Worm (Caenorhabditis elegans) whole organism, L2 larva: ENCODE data around the gene Y46D2A.3.

Experiments used
- C34F6.9 ChIP-seq: fragments of 150-350 bp; optimal IDR thresholded peaks from 2 replicates; lab custom pipeline; 2014; ENCODE audit warnings: missing biosample characterization, missing genetic modification characterization
- F13H6.1 ChIP-seq: sonication (generic microtip); optimal IDR thresholded peaks from 2 replicates; lab custom pipeline; 2016; ENCODE audit warnings: missing genetic modification characterization, missing compliant biosample characterization
- R02D3.7 ChIP-seq: fragments of 150-350 bp; optimal IDR thresholded peaks from 2 replicates; lab custom pipeline; 2014; ENCODE audit warnings: missing biosample characterization, missing genetic modification characterization
- Y55F3AM.14 ChIP-seq: fragments of 200-800 bp; sonication (Bioruptor generic); optimal IDR thresholded peaks from 2 replicates; lab custom pipeline; 2018; ENCODE audit warnings: mild to moderate bottlenecking, missing genetic modification characterization, missing compliant biosample characterization
- ZK546.5 ChIP-seq: sonication (generic microtip); optimal IDR thresholded peaks from 2 replicates; lab custom pipeline; 2017; ENCODE audit warnings: missing biosample characterization, missing genetic modification characterization
- ama-1 ChIP-seq: fragments of 150-350 bp; optimal IDR thresholded peaks from 2 replicates; lab custom pipeline; 2018; ENCODE audit warnings: inconsistent platforms
- blmp-1 ChIP-seq: sonication (generic microtip); optimal IDR thresholded peaks from 2 replicates; lab custom pipeline; 2017; ENCODE audit warnings: missing genetic modification characterization, mild to moderate bottlenecking, missing compliant biosample characterization, antibody characterized with exemption, moderate library complexity; ENCODE audit not compliant: insufficient read depth
- ceh-16 ChIP-seq: fragments of 150-350 bp; optimal IDR thresholded peaks from 2 replicates; lab custom pipeline; 2014; ENCODE audit warnings: missing biosample characterization, missing genetic modification characterization
- ceh-82 ChIP-seq: fragments of 150-350 bp; optimal IDR thresholded peaks from 2 replicates; lab custom pipeline; 2014; ENCODE audit warnings: missing biosample characterization, missing genetic modification characterization
- crh-2 ChIP-seq: sonication (generic microtip); optimal IDR thresholded peaks from 2 replicates; lab custom pipeline; 2017; ENCODE audit warnings: missing biosample characterization, missing genetic modification characterization
- dmd-4 ChIP-seq: sonication (generic microtip); optimal IDR thresholded peaks from 2 replicates; lab custom pipeline; 2017; ENCODE audit warnings: missing biosample characterization, missing genetic modification characterization
- egl-27 ChIP-seq: sonication (generic microtip); optimal IDR thresholded peaks from 3 replicates; lab custom pipeline; 2017; ENCODE audit warnings: missing biosample characterization, missing genetic modification reagents, missing genetic modification characterization
- elt-3 ChIP-seq: sonication (generic microtip); optimal IDR thresholded peaks from 2 replicates; lab custom pipeline; 2017; ENCODE audit warnings: missing biosample characterization, missing genetic modification characterization
- fos-1 ChIP-seq: fragments of 150-350 bp; optimal IDR thresholded peaks from 2 replicates; lab custom pipeline; 2014; ENCODE audit warnings: missing biosample characterization, missing genetic modification characterization
- gmeb-1 ChIP-seq: fragments of 150-350 bp; optimal IDR thresholded peaks from 2 replicates; lab custom pipeline; 2014; ENCODE audit warnings: missing biosample characterization, missing genetic modification characterization
- lin-11 ChIP-seq: fragments of 150-350 bp; sonication (generic microtip); optimal IDR thresholded peaks from 2 replicates; lab custom pipeline; 2014; ENCODE audit warnings: missing biosample characterization, missing genetic modification characterization, inconsistent platforms, mixed read lengths
- lin-13 ChIP-seq: fragments of 150-350 bp; optimal IDR thresholded peaks from 2 replicates; lab custom pipeline; 2014; ENCODE audit warnings: missing biosample characterization, missing genetic modification reagents, missing genetic modification characterization
- lsy-2 ChIP-seq, 2 experiments: fragments of 150-350 bp in 1 of 2; sonication (generic microtip) in 1 of 2; optimal IDR thresholded peaks; 2 replicates each; lab custom pipeline; 2014 to 2017; ENCODE audit warnings: missing biosample characterization in 2 of 2, missing genetic modification characterization in 2 of 2
- mbf-1 ChIP-seq: sonication (generic microtip); optimal IDR thresholded peaks from 2 replicates; lab custom pipeline; 2017; ENCODE audit warnings: missing biosample characterization, missing genetic modification characterization
- mdl-1 ChIP-seq, 2 experiments: fragments of 150-350 bp in 1 of 2; sonication (generic microtip) in 1 of 2; optimal IDR thresholded peaks; 2 replicates each; lab custom pipeline; 2017; ENCODE audit warnings: missing biosample characterization in 2 of 2, missing genetic modification characterization in 2 of 2
- nhr-11 ChIP-seq: fragments of 150-350 bp; optimal IDR thresholded peaks from 2 replicates; lab custom pipeline; 2014; ENCODE audit warnings: missing biosample characterization, missing genetic modification characterization
- nhr-12 ChIP-seq: fragments of 150-350 bp; optimal IDR thresholded peaks from 2 replicates; lab custom pipeline; 2014; ENCODE audit warnings: missing biosample characterization, missing genetic modification characterization
- nhr-129 ChIP-seq: fragments of 150-350 bp; optimal IDR thresholded peaks from 2 replicates; lab custom pipeline; 2014; ENCODE audit warnings: missing biosample characterization, missing genetic modification characterization
- nhr-21 ChIP-seq: fragments of 150-350 bp; optimal IDR thresholded peaks from 2 replicates; lab custom pipeline; 2014; ENCODE audit warnings: missing biosample characterization, missing genetic modification characterization
- nhr-25 ChIP-seq: fragments of 150-350 bp; sonication (generic microtip); optimal IDR thresholded peaks from 3 replicates; lab custom pipeline; 2014; ENCODE audit warnings: missing biosample characterization, missing genetic modification characterization
- nhr-6 ChIP-seq: fragments of 150-350 bp; optimal IDR thresholded peaks from 2 replicates; lab custom pipeline; 2014; ENCODE audit warnings: missing biosample characterization, missing genetic modification characterization
- peb-1 ChIP-seq: fragments of 150-350 bp; optimal IDR thresholded peaks from 2 replicates; lab custom pipeline; 2014; ENCODE audit warnings: missing biosample characterization, missing genetic modification characterization
- sem-4 ChIP-seq: fragments of 150-350 bp; optimal IDR thresholded peaks from 2 replicates; lab custom pipeline; 2014; ENCODE audit warnings: missing biosample characterization, missing genetic modification reagents, missing genetic modification characterization
- skn-1 ChIP-seq: sonication (generic microtip); optimal IDR thresholded peaks from 2 replicates; lab custom pipeline; 2017; ENCODE audit warnings: missing biosample characterization, missing genetic modification characterization
- sma-3 ChIP-seq: sonication (generic microtip); optimal IDR thresholded peaks from 2 replicates; lab custom pipeline; 2016; ENCODE audit warnings: missing genetic modification reagents, missing genetic modification characterization, missing compliant biosample characterization
- sma-9 ChIP-seq, 2 experiments: fragments of 150-350 bp in 1 of 2; sonication (generic microtip) in 1 of 2; optimal IDR thresholded peaks; 2 replicates each; lab custom pipeline; 2014 to 2016; ENCODE audit warnings: missing genetic modification characterization in 2 of 2, mild to moderate bottlenecking in 1 of 2, missing biosample characterization in 1 of 2, missing compliant biosample characterization in 1 of 2, missing genetic modification reagents in 1 of 2, moderate library complexity in 1 of 2
- snpc-4 ChIP-seq: fragments of 150-350 bp; optimal IDR thresholded peaks from 2 replicates; lab custom pipeline; 2014; ENCODE audit warnings: missing biosample characterization, missing genetic modification characterization
- unc-39 ChIP-seq: fragments of 150-350 bp; optimal IDR thresholded peaks from 2 replicates; lab custom pipeline; 2014; ENCODE audit warnings: missing biosample characterization, missing genetic modification characterization
- unc-55 ChIP-seq: fragments of 150-350 bp; sonication (generic microtip); optimal IDR thresholded peaks from 3 replicates; lab custom pipeline; 2014; ENCODE audit warnings: missing biosample characterization, missing genetic modification reagents, missing genetic modification characterization
- zag-1 ChIP-seq: fragments of 150-350 bp; optimal IDR thresholded peaks from 2 replicates; lab custom pipeline; 2014; ENCODE audit warnings: missing biosample characterization, missing genetic modification characterization
- ztf-11 ChIP-seq: sonication (generic microtip); optimal IDR thresholded peaks from 2 replicates; lab custom pipeline; 2017; ENCODE audit warnings: missing biosample characterization, missing genetic modification characterization
- ztf-4 ChIP-seq: fragments of 150-350 bp; optimal IDR thresholded peaks from 2 replicates; lab custom pipeline; 2014; ENCODE audit warnings: missing biosample characterization, missing genetic modification characterization

Y46D2A.3 gene

ce11 chrII:3347940-3348610 is 21.1 kb upstream of the Y46D2A.3 start, which contains the start of the genes F14D2.14 and bath-29:
TSS of gene F14D2.14 (minus strand) at chrII:3347990.
TSS of gene bath-29 (plus strand) at chrII:3348560.
- TF ChIP-seq zag-1 (tag; lab: Kevin White, UChicago) (no peak), lin-11 (no peak), nhr-6 (no peak), dmd-4 (tag; lab: Kevin White, UChicago) (no peak), ceh-82 (tag; lab: Kevin White, UChicago) (no peak), fos-1 (tag; lab: Kevin White, UChicago) (no peak), peb-1 (no peak), mdl-1 (tag; optimal IDR thresholded peaks at IDR 0.05; lab: Kevin White, UChicago) (no peak), F13H6.1 (no peak), R02D3.7 (tag; lab: Kevin White, UChicago) (no peak), blmp-1 (tag; lab: Kevin White, UChicago) (no peak), snpc-4 (no peak)

ce11 chrII:3346328-3346780 is 19.4 kb upstream of the Y46D2A.3 start, which contains the start of gene bath-30:
TSS of gene bath-30 (minus strand) at chrII:3346378.
- TF ChIP-seq R02D3.7 (tag; lab: Kevin White, UChicago) (no peak), unc-39 (tag; lab: Kevin White, UChicago) (no peak), lin-13 (GFP tag; lab: Kevin White, UChicago) (no peak), crh-2 (tag; lab: Kevin White, UChicago) (no peak), F13H6.1 (no peak), ceh-16 (tag; lab: Kevin White, UChicago) (no peak), sem-4 (no peak), sma-3 (GFP tag; lab: Kevin White, UChicago) (no peak), nhr-11 (tag; lab: Kevin White, UChicago) (no peak), nhr-129 (no peak), ceh-82 (tag; lab: Kevin White, UChicago) (no peak), nhr-6 (no peak), egl-27 (tag; lab: Kevin White, UChicago) (no peak), nhr-21 (tag; lab: Kevin White, UChicago) (no peak), nhr-12 (tag; lab: Kevin White, UChicago) (no peak), ama-1 (lab: Kevin White, UChicago) (no peak), unc-55 (GFP tag; lab: Kevin White, UChicago) (no peak), lsy-2 (tag; optimal IDR thresholded peaks at IDR 0.05; lab: Kevin White, UChicago) (no peak), gmeb-1 (tag; lab: Kevin White, UChicago) (no peak)

- TF ChIP-seq ZK546.5 (tag; lab: Kevin White, UChicago), result no peak
- TF ChIP-seq egl-27 (tag; lab: Kevin White, UChicago), result no peak
- no peak for TF ChIP-seq mbf-1 (tag; lab: Kevin White, UChicago)
- no peak for TF ChIP-seq ztf-11 (tag; lab: Kevin White, UChicago)
- no peak for TF ChIP-seq lin-13 (GFP tag; lab: Kevin White, UChicago)
- no peak for TF ChIP-seq F13H6.1
- no peak for TF ChIP-seq Y55F3AM.14 (GFP tag; lab: Kevin White, UChicago)
- no peak for TF ChIP-seq crh-2 (tag; lab: Kevin White, UChicago)
These were observed 17.9 kb upstream of the Y46D2A.3 start, which contains the start of gene bath-28 for ce11 chrII:3344917-3345316. TSS of gene bath-28 (minus strand) at chrII:3344967.

- TF ChIP-seq sma-9 (GFP tag; optimal IDR thresholded peaks at IDR 0.05; lab: Kevin White, UChicago), result no peak
- no peak for TF ChIP-seq sma-9 (tag; optimal IDR thresholded peaks at IDR 0.05; lab: Kevin White, UChicago)
- TF ChIP-seq ztf-4, result no peak
- no peak for TF ChIP-seq ama-1 (lab: Kevin White, UChicago)
- TF ChIP-seq skn-1, result no peak
- no peak for TF ChIP-seq elt-3 (tag; lab: Kevin White, UChicago)
- TF ChIP-seq C34F6.9, result no peak
- no peak for TF ChIP-seq ztf-11 (tag; lab: Kevin White, UChicago)
- no peak for TF ChIP-seq F13H6.1
- no peak for TF ChIP-seq blmp-1 (tag; lab: Kevin White, UChicago)
- TF ChIP-seq nhr-25 (tag; lab: Kevin White, UChicago), result no peak
These were observed 16.7 kb upstream of the Y46D2A.3 start, which contains the start of gene F14D2.15 for ce11 chrII:3343714-3344113. TSS of gene F14D2.15 (minus strand) at chrII:3343814.
